Worm (Caenorhabditis elegans) whole organism, young adult: Measurements from ENCODE around the gene valv-1.

Source experiments
- D2030.7 ChIP-seq: fragments of 200-800 bp; sonication (Bioruptor generic); IDR thresholded peaks from 2 replicates; pipeline ENCODE4 v1.3.6; 2022; ENCODE audit warnings: missing genetic modification reagents, missing genetic modification characterization, missing compliant biosample characterization
- F22D6.2 ChIP-seq: sonication (generic microtip); optimal IDR thresholded peaks from 2 replicates; lab custom pipeline; 2016; ENCODE audit warnings: mild to moderate bottlenecking, missing genetic modification characterization, missing compliant biosample characterization
- F33H1.4 ChIP-seq: fragments of 200-800 bp; sonication (Bioruptor generic); IDR thresholded peaks from 2 replicates; pipeline ENCODE4 v1.3.6; 2022; ENCODE audit warnings: missing genetic modification reagents, missing genetic modification characterization, missing compliant biosample characterization
- F37B4.10 ChIP-seq: fragments of 200-800 bp; sonication (Bioruptor generic); IDR thresholded peaks from 2 replicates; pipeline ENCODE4 v1.3.6; 2022; ENCODE audit warnings: missing genetic modification characterization, missing compliant biosample characterization
- F39B2.1 ChIP-seq: fragments of 200-800 bp; sonication (Bioruptor generic); IDR thresholded peaks from 2 replicates; pipeline ENCODE4 v1.3.6; 2022; ENCODE audit warnings: missing genetic modification reagents, missing genetic modification characterization, missing compliant biosample characterization
- F49E8.2 ChIP-seq: sonication (generic microtip); optimal IDR thresholded peaks from 3 replicates; lab custom pipeline; 2017; ENCODE audit warnings: missing genetic modification characterization, mild to moderate bottlenecking, missing compliant biosample characterization, antibody characterized with exemption, moderate library complexity; ENCODE audit not compliant: insufficient read depth
- F57A8.1 ChIP-seq: fragments of 200-800 bp; sonication (Bioruptor generic); optimal IDR thresholded peaks from 2 replicates; lab custom pipeline; 2018; ENCODE audit warnings: mild to moderate bottlenecking, missing genetic modification characterization, moderate library complexity, missing compliant biosample characterization
- K12H6.12 ChIP-seq: fragments of 200-800 bp; sonication (Bioruptor generic); optimal IDR thresholded peaks from 2 replicates; lab custom pipeline; 2018; ENCODE audit warnings: mild to moderate bottlenecking, missing genetic modification characterization, missing compliant biosample characterization
- Y53G8AR.9 ChIP-seq: fragments of 200-800 bp; sonication (Bioruptor generic); conservative IDR thresholded peaks from 2 replicates; pipeline ENCODE4 v1.3.6; 2022; ENCODE audit warnings: missing genetic modification reagents, missing genetic modification characterization, missing compliant biosample characterization
- Y95B8A.8 ChIP-seq: fragments of 200-800 bp; sonication (Bioruptor generic); IDR thresholded peaks from 2 replicates; pipeline ENCODE4 v1.3.6; 2022; ENCODE audit warnings: missing genetic modification reagents, missing genetic modification characterization, missing compliant biosample characterization
- ZK185.1 ChIP-seq: sonication (generic microtip); optimal IDR thresholded peaks from 2 replicates; lab custom pipeline; 2016; ENCODE audit warnings: mild to moderate bottlenecking, missing genetic modification characterization, missing compliant biosample characterization; ENCODE audit not compliant: poor library complexity, severe bottlenecking
- aptf-2 ChIP-seq: fragments of 200-800 bp; sonication (Bioruptor generic); conservative IDR thresholded peaks from 2 replicates; pipeline ENCODE4 v1.3.6; 2022; ENCODE audit warnings: missing genetic modification reagents, missing genetic modification characterization, missing compliant biosample characterization
- attf-3 ChIP-seq: fragments of 200-800 bp; sonication (Bioruptor generic); conservative IDR thresholded peaks from 2 replicates; pipeline ENCODE4 v1.3.6; 2022; ENCODE audit warnings: missing genetic modification reagents, missing genetic modification characterization, missing compliant biosample characterization
- attf-5 ChIP-seq: fragments of 200-800 bp; sonication (Bioruptor generic); optimal IDR thresholded peaks from 2 replicates; lab custom pipeline; 2018; ENCODE audit warnings: mild to moderate bottlenecking, missing genetic modification characterization, missing compliant biosample characterization
- bed-1 ChIP-seq: fragments of 200-800 bp; sonication (Bioruptor generic); IDR thresholded peaks from 2 replicates; pipeline ENCODE4 v1.3.6; 2022; ENCODE audit warnings: missing genetic modification reagents, missing genetic modification characterization, missing compliant biosample characterization
- bed-2 ChIP-seq: fragments of 200-800 bp; sonication (Bioruptor generic); IDR thresholded peaks from 2 replicates; pipeline ENCODE4 v1.3.6; 2022; ENCODE audit warnings: missing genetic modification reagents, missing genetic modification characterization, missing compliant biosample characterization
- ceh-27 ChIP-seq: fragments of 200-800 bp; sonication (Bioruptor generic); optimal IDR thresholded peaks from 2 replicates; lab custom pipeline; 2018; ENCODE audit warnings: mild to moderate bottlenecking, missing genetic modification characterization, moderate library complexity, missing compliant biosample characterization
- ceh-79 ChIP-seq: sonication (generic microtip); optimal IDR thresholded peaks from 2 replicates; lab custom pipeline; 2017; ENCODE audit warnings: mild to moderate bottlenecking, missing genetic modification characterization, missing compliant biosample characterization
- chd-7 ChIP-seq: sonication (generic microtip); optimal IDR thresholded peaks from 2 replicates; lab custom pipeline; 2016; ENCODE audit warnings: mild to moderate bottlenecking, missing genetic modification characterization, moderate library complexity, missing compliant biosample characterization
- die-1 ChIP-seq: sonication (generic microtip); optimal IDR thresholded peaks from 2 replicates; lab custom pipeline; 2016; ENCODE audit warnings: missing genotype, mild to moderate bottlenecking, missing genetic modification characterization, missing compliant biosample characterization
- dpff-1 ChIP-seq: sonication (generic microtip); optimal IDR thresholded peaks from 2 replicates; lab custom pipeline; 2017; ENCODE audit warnings: mild to moderate bottlenecking, missing genetic modification characterization, missing compliant biosample characterization
- efl-1 ChIP-seq: fragments of 150-350 bp; optimal IDR thresholded peaks from 2 replicates; lab custom pipeline; 2014; ENCODE audit warnings: missing biosample characterization, missing genetic modification reagents, missing genetic modification characterization
- ekl-4 ChIP-seq: fragments of 200-800 bp; sonication (Bioruptor generic); IDR thresholded peaks from 2 replicates; pipeline ENCODE4 v1.3.6; 2022; ENCODE audit warnings: missing genetic modification reagents, missing genetic modification characterization, missing compliant biosample characterization
- hmg-20 ChIP-seq: fragments of 200-800 bp; sonication (Bioruptor generic); IDR thresholded peaks from 2 replicates; pipeline ENCODE4 v1.3.6; 2022; ENCODE audit warnings: missing genetic modification reagents, missing genetic modification characterization, missing compliant biosample characterization
- hrde-1 ChIP-seq: sonication (generic microtip); optimal IDR thresholded peaks from 2 replicates; lab custom pipeline; 2016; ENCODE audit warnings: missing genetic modification characterization, mild to moderate bottlenecking, missing compliant biosample characterization, moderate library complexity, missing genotype, missing genetic modification reagents, borderline replicate concordance
- lag-1 ChIP-seq: fragments of 200-800 bp; sonication (Bioruptor generic); IDR thresholded peaks from 2 replicates; pipeline ENCODE4 v1.3.6; 2022; ENCODE audit warnings: missing genetic modification reagents, missing genetic modification characterization, missing compliant biosample characterization
- let-526 ChIP-seq: fragments of 200-800 bp; sonication (Bioruptor generic); IDR thresholded peaks from 2 replicates; pipeline ENCODE4 v1.3.6; 2022; ENCODE audit warnings: missing genetic modification reagents, missing genetic modification characterization, missing compliant biosample characterization
- lir-1 ChIP-seq: fragments of 200-800 bp; sonication (Bioruptor generic); conservative IDR thresholded peaks from 2 replicates; pipeline ENCODE4 v1.3.6; 2022; ENCODE audit warnings: missing genetic modification reagents, missing genetic modification characterization, missing compliant biosample characterization
- madf-3 ChIP-seq: fragments of 200-800 bp; sonication (Bioruptor generic); IDR thresholded peaks from 2 replicates; pipeline ENCODE4 v1.3.6; 2022; ENCODE audit warnings: missing genetic modification reagents, missing genetic modification characterization, missing compliant biosample characterization
- madf-6 ChIP-seq: fragments of 200-800 bp; sonication (Bioruptor generic); IDR thresholded peaks from 2 replicates; pipeline ENCODE4 v1.3.6; 2022; ENCODE audit warnings: missing genetic modification reagents, missing genetic modification characterization, missing compliant biosample characterization
- mes-4 ChIP-seq: sonication (generic microtip); optimal IDR thresholded peaks from 2 replicates; lab custom pipeline; 2016; ENCODE audit warnings: missing genotype, missing genetic modification characterization, missing compliant biosample characterization
- mxl-1 ChIP-seq: sonication (generic microtip); optimal IDR thresholded peaks from 2 replicates; lab custom pipeline; 2016; ENCODE audit warnings: missing genetic modification characterization, missing compliant biosample characterization
- nfya-1 ChIP-seq: sonication (generic microtip); optimal IDR thresholded peaks from 2 replicates; lab custom pipeline; 2017; ENCODE audit warnings: antibody characterized with exemption, missing compliant biosample characterization, missing genetic modification characterization, borderline replicate concordance; ENCODE audit not compliant: insufficient read depth
- nfyb-1 ChIP-seq: fragments of 200-800 bp; sonication (Bioruptor generic); IDR thresholded peaks from 2 replicates; pipeline ENCODE4 v1.3.6; 2022; ENCODE audit warnings: missing genetic modification reagents, missing genetic modification characterization, missing compliant biosample characterization
- nhr-179 ChIP-seq: sonication (generic microtip); optimal IDR thresholded peaks from 2 replicates; lab custom pipeline; 2016; ENCODE audit warnings: mild to moderate bottlenecking, missing genetic modification characterization, missing compliant biosample characterization
- nhr-90 ChIP-seq: sonication (generic microtip); optimal IDR thresholded peaks from 2 replicates; lab custom pipeline; 2016; ENCODE audit warnings: missing genotype, mild to moderate bottlenecking, missing genetic modification characterization, missing compliant biosample characterization
- pbrm-1 ChIP-seq: fragments of 200-800 bp; sonication (Bioruptor generic); IDR thresholded peaks from 2 replicates; pipeline ENCODE4 v1.3.6; 2022; ENCODE audit warnings: missing genetic modification reagents, missing genetic modification characterization, missing compliant biosample characterization
- pha-4 ChIP-seq: fragments of 150-350 bp; sonication (generic microtip); optimal IDR thresholded peaks from 2 replicates; lab custom pipeline; 2014; ENCODE audit warnings: missing biosample characterization, missing genetic modification reagents, missing genetic modification characterization
- sdz-38 ChIP-seq: sonication (generic microtip); optimal IDR thresholded peaks from 2 replicates; lab custom pipeline; 2016; ENCODE audit warnings: missing genotype, missing genetic modification characterization, missing compliant biosample characterization
- snpc-1.1 ChIP-seq: sonication (generic microtip); optimal IDR thresholded peaks from 2 replicates; lab custom pipeline; 2017; ENCODE audit warnings: missing genetic modification characterization, mild to moderate bottlenecking, missing compliant biosample characterization, antibody characterized with exemption, moderate library complexity, missing genotype, missing genetic modification reagents; ENCODE audit not compliant: insufficient read depth
- snpc-3.4 ChIP-seq: sonication (generic microtip); optimal IDR thresholded peaks from 2 replicates; lab custom pipeline; 2017; ENCODE audit warnings: missing genetic modification characterization, mild to moderate bottlenecking, missing compliant biosample characterization, antibody characterized with exemption, moderate library complexity, missing genotype, missing genetic modification reagents
- somi-1 ChIP-seq: fragments of 200-800 bp; sonication (Bioruptor generic); optimal IDR thresholded peaks from 2 replicates; lab custom pipeline; 2018; ENCODE audit warnings: mild to moderate bottlenecking, missing genetic modification characterization, missing compliant biosample characterization
- tbp1 ChIP-seq: fragments of 200-800 bp; sonication (Bioruptor generic); optimal IDR thresholded peaks from 2 replicates; lab custom pipeline; 2018; ENCODE audit warnings: mild to moderate bottlenecking, missing genetic modification characterization, missing compliant biosample characterization
- unc-130 ChIP-seq: sonication (generic microtip); optimal IDR thresholded peaks from 2 replicates; lab custom pipeline; 2016; ENCODE audit warnings: missing genetic modification reagents, missing genetic modification characterization, missing compliant biosample characterization
- ztf-18 ChIP-seq: sonication (generic microtip); optimal IDR thresholded peaks from 2 replicates; lab custom pipeline; 2016; ENCODE audit warnings: missing genotype, mild to moderate bottlenecking, missing genetic modification characterization, missing compliant biosample characterization
- ztf-22 ChIP-seq: fragments of 200-800 bp; sonication (Bioruptor generic); optimal IDR thresholded peaks from 2 replicates; lab custom pipeline; 2018; ENCODE audit warnings: mild to moderate bottlenecking, missing genetic modification characterization, moderate library complexity, missing compliant biosample characterization
- ztf-25 ChIP-seq: fragments of 200-800 bp; sonication (Bioruptor generic); IDR thresholded peaks from 2 replicates; pipeline ENCODE4 v1.3.6; 2022; ENCODE audit warnings: missing genetic modification reagents, missing genetic modification characterization, missing compliant biosample characterization
- ztf-28 ChIP-seq: fragments of 200-800 bp; sonication (Bioruptor generic); IDR thresholded peaks from 2 replicates; pipeline ENCODE4 v1.3.6; 2022; ENCODE audit warnings: missing genetic modification reagents, missing genetic modification characterization, missing compliant biosample characterization
- ztf-3 ChIP-seq: fragments of 200-800 bp; sonication (Bioruptor generic); optimal IDR thresholded peaks from 2 replicates; lab custom pipeline; 2018; ENCODE audit warnings: mild to moderate bottlenecking, missing genetic modification characterization, missing compliant biosample characterization

Gene valv-1

ce11 chrIV:7477697-7478096, 32.6 kb upstream of the valv-1 start (continued):
- no peak for TF ChIP-seq attf-3
- TF ChIP-seq attf-5 (GFP tag; lab: Kevin White, UChicago) = no peak
- peak; percentile 84 for TF ChIP-seq F49E8.2 (tag; lab: Kevin White, UChicago)
- TF ChIP-seq nfya-1 = no peak
- TF ChIP-seq let-526 = no peak
- no peak for TF ChIP-seq F22D6.2 (tag; lab: Kevin White, UChicago)
- no peak for TF ChIP-seq ztf-25 (GFP tag; lab: Robert Waterston, UW)
- no peak for TF ChIP-seq F57A8.1 (GFP tag; lab: Kevin White, UChicago)
- TF ChIP-seq F33H1.4 (GFP tag; lab: Robert Waterston, UW) = peak; percentile 98
- TF ChIP-seq madf-3 (GFP tag; lab: Robert Waterston, UW) = peak; percentile 89
- no peak for TF ChIP-seq pha-4
- no peak for TF ChIP-seq somi-1 (GFP tag; lab: Kevin White, UChicago)
- peak; percentile 79 for TF ChIP-seq unc-130
- TF ChIP-seq ztf-3 (GFP tag; lab: Kevin White, UChicago) = no peak
- TF ChIP-seq snpc-1.1 = peak; percentile 72
- TF ChIP-seq K12H6.12 (tag; lab: Kevin White, UChicago) = no peak
- TF ChIP-seq nfyb-1 = no peak
- TF ChIP-seq lag-1 = no peak
- TF ChIP-seq ztf-22 (GFP tag; lab: Kevin White, UChicago) = no peak
- no peak for TF ChIP-seq F39B2.1
- TF ChIP-seq ekl-4 (GFP tag; lab: Robert Waterston, UW) = peak; percentile 72
- TF ChIP-seq sdz-38 (tag; lab: Kevin White, UChicago) = no peak
- peak; percentile 90 for TF ChIP-seq pbrm-1
- peak; percentile 67; the same call in 1 of the 2 replicates for TF ChIP-seq ztf-28
- TF ChIP-seq bed-2 = no peak
- no peak for TF ChIP-seq chd-7
- peak; percentile 48; the same call in 1 of the 2 replicates for TF ChIP-seq lir-1 (GFP tag; lab: Robert Waterston, UW)
- peak; percentile 69 for TF ChIP-seq hrde-1 (tag; lab: Kevin White, UChicago)
- TF ChIP-seq efl-1 (GFP tag; lab: Kevin White, UChicago) = peak; percentile 99
- no peak for TF ChIP-seq hmg-20 (GFP tag; lab: Robert Waterston, UW)
- TF ChIP-seq nhr-90 (tag; lab: Kevin White, UChicago) = no peak
- no peak for TF ChIP-seq die-1
- TF ChIP-seq nhr-179 (tag; lab: Kevin White, UChicago) = no peak
- no peak for TF ChIP-seq aptf-2 (GFP tag; lab: Robert Waterston, UW)
- TF ChIP-seq tbp1 (GFP tag; lab: Kevin White, UChicago) = peak; percentile 69
- no peak for TF ChIP-seq ztf-18 (tag; lab: Kevin White, UChicago)
- no peak for TF ChIP-seq bed-1 (GFP tag; lab: Robert Waterston, UW)
- 0 out of 2 replicates have a peak, but pooled peaks have one; percentile 42 for TF ChIP-seq Y53G8AR.9 (GFP tag; lab: Robert Waterston, UW)
- no peak for TF ChIP-seq ceh-79 (tag; lab: Kevin White, UChicago)
- TF ChIP-seq madf-6 (GFP tag; lab: Robert Waterston, UW) = peak; percentile 99
- TF ChIP-seq ceh-27 (GFP tag; lab: Kevin White, UChicago) = no peak
- TF ChIP-seq mxl-1 (tag; lab: Kevin White, UChicago) = no peak
- TF ChIP-seq mes-4 = no peak
- peak; percentile 94 for TF ChIP-seq snpc-3.4 (tag; lab: Kevin White, UChicago)
- TF ChIP-seq Y95B8A.8 = peak; percentile 92
- TF ChIP-seq dpff-1 (tag; lab: Kevin White, UChicago) = no peak
- TF ChIP-seq D2030.7 (GFP tag; lab: Robert Waterston, UW) = peak; percentile 93
- no peak for TF ChIP-seq ZK185.1 (tag; lab: Kevin White, UChicago)
- no peak for TF ChIP-seq F37B4.10 (GFP tag; lab: Robert Waterston, UW)
